Fruit fly (Drosophila melanogaster): ENCODE measurements around the gene CG7720.
A peak's percentile ranks its signal among the peaks of the same experiment; 100 is the strongest.

The CG7720 gene

DNA sequence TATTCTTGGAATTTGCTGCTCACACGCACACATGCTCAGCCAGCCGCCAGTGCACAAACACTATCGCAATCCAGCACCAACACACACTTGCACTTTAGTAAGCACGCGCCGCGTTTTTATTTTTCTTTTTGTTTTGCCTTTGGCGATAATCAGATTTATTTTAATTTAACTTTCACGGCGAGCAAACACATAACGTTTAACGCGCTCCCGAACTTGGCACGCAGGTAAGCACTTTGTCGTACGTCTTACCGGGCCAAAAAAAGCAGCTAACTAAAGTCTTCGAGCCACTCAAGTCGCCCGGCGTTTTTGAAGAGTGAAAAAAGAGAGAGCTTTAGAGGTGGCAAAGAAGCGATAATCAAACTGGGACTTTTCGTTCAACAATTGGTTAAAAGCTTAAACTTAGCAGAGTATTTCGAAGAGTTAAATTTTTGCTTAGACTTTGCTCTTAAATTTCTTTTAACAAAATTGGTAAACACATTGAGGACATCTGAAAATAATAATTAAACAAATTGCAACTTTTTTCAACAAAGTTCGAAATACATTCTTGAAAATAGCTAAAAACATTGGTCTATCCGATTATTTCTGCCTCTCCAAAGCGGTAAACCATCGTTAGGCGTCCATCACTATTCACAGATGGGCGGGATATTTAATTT lies 51.6 kb downstream of the CG7720 start, which contains the start of gene Mekk1 (continued):
- TF ChIP-seq CG3726 (GFP tag; IDR thresholded peaks at IDR 0.05) = no peak
- no peak for TF ChIP-seq CG10209 (GFP tag; optimal IDR thresholded peaks at IDR 0.05)
- TF ChIP-seq CG3281 (GFP tag; optimal IDR thresholded peaks at IDR 0.05) = peak; percentile 59
- no peak for TF ChIP-seq YL-1 (GFP tag; optimal IDR thresholded peaks at IDR 0.05)
- peak; percentile 73 for TF ChIP-seq Fer1 (GFP tag; optimal IDR thresholded peaks at IDR 0.05)
- TF ChIP-seq Lhr (GFP tag; optimal IDR thresholded peaks at IDR 0.05) = no peak
- peak; percentile 49; the same call in 1 of the 3 replicates for TF ChIP-seq CG6791 (GFP tag; IDR thresholded peaks at IDR 0.05; ENCODE audit: partially characterized antibody)
- no peak for TF ChIP-seq CG11085 (GFP tag; IDR thresholded peaks at IDR 0.05)
- peak; percentile 10 for TF ChIP-seq Bdp1 (GFP tag; optimal IDR thresholded peaks at IDR 0.05)
- peak; percentile 13 for TF ChIP-seq CG15601 (tag; optimal IDR thresholded peaks at IDR 0.05)
- TF ChIP-seq Med (GFP tag) = peak; percentile 78
- no peak for TF ChIP-seq CG7745 (tag; optimal IDR thresholded peaks at IDR 0.05)
- TF ChIP-seq dimm (GFP tag; IDR thresholded peaks at IDR 0.05) = no peak
- no peak for TF ChIP-seq Asciz (GFP tag; optimal IDR thresholded peaks at IDR 0.05)
- TF ChIP-seq en (GFP tag; optimal IDR thresholded peaks at IDR 0.05) = no peak
- no peak for TF ChIP-seq CG2875 (GFP tag; optimal IDR thresholded peaks at IDR 0.05)
- peak; percentile 67 for TF ChIP-seq pzg (GFP tag; optimal IDR thresholded peaks at IDR 0.05)
- peak; percentile 74 for TF ChIP-seq CG13424 (tag; optimal IDR thresholded peaks at IDR 0.05)
- peak; percentile 69 for TF ChIP-seq cg (GFP tag; optimal IDR thresholded peaks at IDR 0.05)
- no peak for TF ChIP-seq Ada2b (GFP tag; IDR thresholded peaks at IDR 0.05)
- TF ChIP-seq CG7987 (GFP tag; optimal IDR thresholded peaks at IDR 0.05) = no peak
- TF ChIP-seq cwo (GFP tag; optimal IDR thresholded peaks at IDR 0.05) = peak; percentile 0
- peak; percentile 26 for TF ChIP-seq CG2712 (tag; optimal IDR thresholded peaks at IDR 0.05)
- TF ChIP-seq CG4328 (GFP tag; optimal IDR thresholded peaks at IDR 0.05) = no peak
- TF ChIP-seq sima (GFP tag; optimal IDR thresholded peaks at IDR 0.05) = no peak
- peak; percentile 58 for TF ChIP-seq CG17361 (GFP tag; IDR thresholded peaks at IDR 0.05)
- peak; percentile 24; the same call in 1 of the 3 replicates for TF ChIP-seq CG34224 (GFP tag; IDR thresholded peaks at IDR 0.05; ENCODE audit: partially characterized antibody)
- peak; percentile 56 for TF ChIP-seq inv (GFP tag; IDR thresholded peaks at IDR 0.05; ENCODE audit: partially characterized antibody)
- peak; percentile 59 for TF ChIP-seq CG12155 (GFP tag; optimal IDR thresholded peaks at IDR 0.05)
- TF ChIP-seq CG9876 (GFP tag; optimal IDR thresholded peaks at IDR 0.05) = no peak
- peak in 1 of 2 experiments; percentile 51 for TF ChIP-seq bsh (GFP tag; optimal IDR thresholded peaks at IDR 0.05)
- peak; percentile 45; the same call in 1 of the 3 replicates for TF ChIP-seq HLH4C (GFP tag; IDR thresholded peaks at IDR 0.05; ENCODE audit: partially characterized antibody)
- no peak for TF ChIP-seq ssp (GFP tag; IDR thresholded peaks at IDR 0.05)
- no peak for TF ChIP-seq wor (GFP tag; IDR thresholded peaks at IDR 0.05)
- peak; percentile 74 for TF ChIP-seq unc-4 (GFP tag; IDR thresholded peaks at IDR 0.05; ENCODE audit: partially characterized antibody)
- peak; percentile 66 for TF ChIP-seq Dref (GFP tag; IDR thresholded peaks at IDR 0.05)
- TF ChIP-seq CG8388 (GFP tag; optimal IDR thresholded peaks at IDR 0.05) = no peak
- TF ChIP-seq Ets97D (GFP tag; optimal IDR thresholded peaks at IDR 0.05) = peak; percentile 62
- no peak for TF ChIP-seq CG11723 (GFP tag; optimal IDR thresholded peaks at IDR 0.05)
- TF ChIP-seq mam (GFP tag; optimal IDR thresholded peaks at IDR 0.05) = peak; percentile 70
- no peak for TF ChIP-seq danr (GFP tag; IDR thresholded peaks at IDR 0.05)
- no peak for TF ChIP-seq crc (GFP tag; optimal IDR thresholded peaks at IDR 0.05)
- peak; percentile 66 for TF ChIP-seq fu2 (GFP tag; optimal IDR thresholded peaks at IDR 0.05)
- TF ChIP-seq onecut (GFP tag; IDR thresholded peaks at IDR 0.05) = no peak
- peak; percentile 30 for TF ChIP-seq dmrt99B (tag; optimal IDR thresholded peaks at IDR 0.05)
- TF ChIP-seq CG4820 (GFP tag; optimal IDR thresholded peaks at IDR 0.05) = no peak
- TF ChIP-seq Sin3A (optimal IDR thresholded peaks at IDR 0.05) = peak; percentile 27
- no peak for TF ChIP-seq CG1602 (GFP tag; optimal IDR thresholded peaks at IDR 0.05)
- TF ChIP-seq ci (GFP tag; IDR thresholded peaks at IDR 0.05) = 0 out of 3 replicates have a peak, but pooled peaks have one; percentile 9
- no peak for TF ChIP-seq Dip2 (GFP tag; IDR thresholded peaks at IDR 0.05)

Data from whole organism, embryonic.